Worm (Caenorhabditis elegans) whole organism, young adult: ENCODE measurements around the gene ZK892.6.

Source experiments
- F23B12.7 ChIP-seq: sonication (generic microtip); optimal IDR thresholded peaks from 2 replicates; lab custom pipeline; 2017; ENCODE audit warnings: missing genetic modification characterization, mild to moderate bottlenecking, missing compliant biosample characterization, antibody characterized with exemption, moderate library complexity; ENCODE audit not compliant: insufficient read depth
- T07F8.4 ChIP-seq: sonication (generic microtip); optimal IDR thresholded peaks from 2 replicates; lab custom pipeline; 2016; ENCODE audit warnings: mild to moderate bottlenecking, missing genetic modification characterization, moderate library complexity, missing compliant biosample characterization
- Y95B8A.8 ChIP-seq: fragments of 200-800 bp; sonication (Bioruptor generic); IDR thresholded peaks from 2 replicates; pipeline ENCODE4 v1.3.6; 2022; ENCODE audit warnings: missing genetic modification reagents, missing genetic modification characterization, missing compliant biosample characterization
- ceh-79 ChIP-seq: sonication (generic microtip); optimal IDR thresholded peaks from 2 replicates; lab custom pipeline; 2017; ENCODE audit warnings: mild to moderate bottlenecking, missing genetic modification characterization, missing compliant biosample characterization
- egl-44 ChIP-seq: fragments of 200-800 bp; sonication (Bioruptor generic); IDR thresholded peaks from 2 replicates; pipeline ENCODE4 v1.3.6; 2022; ENCODE audit warnings: missing genetic modification reagents, missing genetic modification characterization, missing compliant biosample characterization
- ekl-4 ChIP-seq: fragments of 200-800 bp; sonication (Bioruptor generic); IDR thresholded peaks from 2 replicates; pipeline ENCODE4 v1.3.6; 2022; ENCODE audit warnings: missing genetic modification reagents, missing genetic modification characterization, missing compliant biosample characterization
- ets-4 ChIP-seq: fragments of 200-800 bp; sonication (Bioruptor generic); optimal IDR thresholded peaks from 2 replicates; lab custom pipeline; 2018; ENCODE audit warnings: mild to moderate bottlenecking, missing genetic modification characterization, missing compliant biosample characterization
- nfya-1 ChIP-seq: sonication (generic microtip); optimal IDR thresholded peaks from 2 replicates; lab custom pipeline; 2017; ENCODE audit warnings: antibody characterized with exemption, missing compliant biosample characterization, missing genetic modification characterization, borderline replicate concordance; ENCODE audit not compliant: insufficient read depth
- nhr-120 ChIP-seq: fragments of 200-800 bp; sonication (Bioruptor generic); IDR thresholded peaks from 2 replicates; pipeline ENCODE4 v1.3.6; 2022; ENCODE audit warnings: missing genetic modification characterization, missing compliant biosample characterization
- rcor-1 ChIP-seq: fragments of 200-800 bp; sonication (Bioruptor generic); IDR thresholded peaks from 2 replicates; pipeline ENCODE4 v1.3.6; 2022; ENCODE audit warnings: missing genetic modification reagents, missing genetic modification characterization, missing compliant biosample characterization
- rpc-1 ChIP-seq, 2 experiments: fragments of 150-350 bp in 1 of 2; sonication (generic microtip) in 1 of 2; optimal IDR thresholded peaks; 2 replicates each; lab custom pipeline; 2014 to 2018; ENCODE audit warnings: missing biosample characterization in 1 of 2, missing genetic modification characterization in 1 of 2, missing genetic modification reagents in 1 of 2, missing genotype in 1 of 2
- tlf-1 ChIP-seq: fragments of 200-800 bp; sonication (Bioruptor generic); optimal IDR thresholded peaks from 2 replicates; lab custom pipeline; 2018; ENCODE audit warnings: mild to moderate bottlenecking, missing genetic modification characterization, missing compliant biosample characterization

DNA sequence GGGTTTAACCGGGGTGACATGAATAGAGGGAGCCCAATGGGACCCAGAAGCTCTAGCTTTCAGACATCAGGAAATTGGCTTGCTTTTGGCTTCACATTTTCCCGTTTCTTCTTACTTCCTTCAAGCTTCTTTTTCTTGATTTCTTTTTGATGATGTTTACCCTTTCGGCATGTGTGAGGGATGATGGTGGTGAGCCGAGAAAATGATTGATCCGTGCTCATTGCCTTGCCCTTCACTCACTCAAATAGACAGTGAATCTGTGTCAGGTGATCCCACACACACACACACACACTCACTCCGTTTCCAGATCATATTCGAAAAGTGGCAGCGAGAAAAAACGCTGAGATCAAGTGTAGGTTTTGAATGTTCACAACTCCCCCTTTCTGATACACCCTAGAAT lies 14.8 kb upstream of the ZK892.6 start:
- no peak for TF ChIP-seq rpc-1 (optimal IDR thresholded peaks at IDR 0.05; lab: Kevin White, UChicago)
- TF ChIP-seq rpc-1 (tag; optimal IDR thresholded peaks at IDR 0.05; lab: Kevin White, UChicago) = no peak
- no peak for TF ChIP-seq tlf-1
- TF ChIP-seq F23B12.7 (tag; lab: Kevin White, UChicago) = no peak
- TF ChIP-seq ceh-79 (tag; lab: Kevin White, UChicago) = no peak
- TF ChIP-seq egl-44 = no peak
- TF ChIP-seq ekl-4 (GFP tag; lab: Robert Waterston, UW) = no peak
- TF ChIP-seq T07F8.4 (tag; lab: Kevin White, UChicago) = no peak
- TF ChIP-seq Y95B8A.8 (GFP tag; lab: Robert Waterston, UW) = no peak
- no peak for TF ChIP-seq nhr-120 (GFP tag; lab: Robert Waterston, UW)
- no peak for TF ChIP-seq ets-4
- TF ChIP-seq nfya-1 (tag; lab: Kevin White, UChicago) = no peak
- no peak for TF ChIP-seq rcor-1
